Fruit fly (Drosophila melanogaster): ENCODE results near the gene CG31441.

Gene CG31441

dm6 chr3R:11269013-11269412 is 32.9 kb downstream of the CG31441 start (continued):
- TF ChIP-seq Max (GFP tag; optimal IDR thresholded peaks at IDR 0.05) (peak; percentile 63), Mad (GFP tag; optimal IDR thresholded peaks at IDR 0.05) (peak; percentile 53), trem (tag; optimal IDR thresholded peaks at IDR 0.05) (peak; percentile 87), luna (GFP tag; optimal IDR thresholded peaks at IDR 0.05) (no peak), Optix (GFP tag; IDR thresholded peaks at IDR 0.05) (peak; percentile 73), abd-A (tag; optimal IDR thresholded peaks at IDR 0.05) (no peak), bbx (GFP tag; IDR thresholded peaks at IDR 0.05; ENCODE audit: partially characterized antibody) (no peak), CG32772 (GFP tag; IDR thresholded peaks at IDR 0.05) (no peak), ewg (GFP tag; optimal IDR thresholded peaks at IDR 0.05) (peak; percentile 65), prd (optimal IDR thresholded peaks at IDR 0.05) (no peak), prd (GFP tag; IDR thresholded peaks at IDR 0.05) (peak; percentile 17; the same call in 1 of the 3 replicates), GATAe (GFP tag; conservative IDR thresholded peaks at IDR 0.05) (no peak), CG6175 (GFP tag; IDR thresholded peaks at IDR 0.05) (no peak), CG13424 (tag; optimal IDR thresholded peaks at IDR 0.05) (peak; percentile 74), CG10654 (GFP tag; optimal IDR thresholded peaks at IDR 0.05) (peak; percentile 55), sc (optimal IDR thresholded peaks at IDR 0.05) (no peak), sc (GFP tag; optimal IDR thresholded peaks at IDR 0.05) (peak; percentile 73), CG1647 (GFP tag; optimal IDR thresholded peaks at IDR 0.05) (no peak), CG9437 (GFP tag; optimal IDR thresholded peaks at IDR 0.05) (peak; percentile 41), sima (GFP tag; optimal IDR thresholded peaks at IDR 0.05) (no peak), CG17328 (GFP tag; IDR thresholded peaks at IDR 0.05) (peak; percentile 73), Atf3 (GFP tag; optimal IDR thresholded peaks at IDR 0.05) (peak; percentile 66), Pdp1 (GFP tag; optimal IDR thresholded peaks at IDR 0.05) (peak in 1 of 2 experiments; percentile 62), CG16813 (GFP tag; IDR thresholded peaks at IDR 0.05; ENCODE audit: partially characterized antibody) (no peak), zf30C (GFP tag; optimal IDR thresholded peaks at IDR 0.05) (peak; percentile 35), aop (GFP tag; IDR thresholded peaks at IDR 0.05) (no peak), CG9727 (GFP tag; optimal IDR thresholded peaks at IDR 0.05) (peak; percentile 70), CG2116 (GFP tag; optimal IDR thresholded peaks at IDR 0.05) (peak; percentile 50), CG15011 (GFP tag; optimal IDR thresholded peaks at IDR 0.05) (peak; percentile 31), CG17186 (GFP tag; optimal IDR thresholded peaks at IDR 0.05) (peak; percentile 43), h (optimal IDR thresholded peaks at IDR 0.05) (peak; percentile 59), pum (GFP tag; optimal IDR thresholded peaks at IDR 0.05) (peak; percentile 50), peb (GFP tag; IDR thresholded peaks at IDR 0.05) (no peak), Tbp (GFP tag; optimal IDR thresholded peaks at IDR 0.05) (no peak), CG3065 (GFP tag; optimal IDR thresholded peaks at IDR 0.05) (peak; percentile 44), dysf (GFP tag; IDR thresholded peaks at IDR 0.05) (peak; percentile 37; the same call in 1 of the 3 replicates), odd (GFP tag; optimal IDR thresholded peaks at IDR 0.05) (peak; percentile 79), CG4730 (GFP tag; IDR thresholded peaks at IDR 0.05) (no peak; the same call in 1 of the 2 replicates), CG11504 (tag; optimal IDR thresholded peaks at IDR 0.05) (no peak), CG18764 (GFP tag; optimal IDR thresholded peaks at IDR 0.05) (peak; percentile 82), gsb (GFP tag; IDR thresholded peaks at IDR 0.05) (no peak), sim (GFP tag; IDR thresholded peaks at IDR 0.05) (peak; percentile 52; the same call in 1 of the 2 replicates), CG31388 (GFP tag; optimal IDR thresholded peaks at IDR 0.05) (peak; percentile 15), chm (GFP tag; IDR thresholded peaks at IDR 0.05) (peak; percentile 87), CG10366 (GFP tag; IDR thresholded peaks at IDR 0.05) (peak; percentile 29; the same call in 1 of the 2 replicates), CG4282 (GFP tag; optimal IDR thresholded peaks at IDR 0.05) (no peak), CG9609 (GFP tag; optimal IDR thresholded peaks at IDR 0.05) (peak; percentile 37), CG12236 (GFP tag; optimal IDR thresholded peaks at IDR 0.05) (peak; percentile 43), tx (GFP tag; optimal IDR thresholded peaks at IDR 0.05) (no peak), unpg (GFP tag; optimal IDR thresholded peaks at IDR 0.05) (no peak), vnd (GFP tag; IDR thresholded peaks at IDR 0.05; ENCODE audit: partially characterized antibody) (no peak), CG12942 (GFP tag; optimal IDR thresholded peaks at IDR 0.05) (peak; percentile 6), Opbp (GFP tag; IDR thresholded peaks at IDR 0.05; ENCODE audit: partially characterized antibody) (no peak)

Measured in whole organism, embryonic.